Fruit fly (Drosophila melanogaster) whole organism, embryonic: Measurements from ENCODE around the gene Rad9.

Source experiments
- Asciz ChIP-seq: fragments of 200-800 bp; sonication (Bioruptor generic); optimal IDR thresholded peaks from 2 replicates; lab custom pipeline; 2017; ENCODE audit warnings: missing biosample characterization, mild to moderate bottlenecking, missing genetic modification characterization, missing genetic modification reagents
- B-H1 ChIP-seq: fragments of 200-800 bp; sonication (Bioruptor generic); IDR thresholded peaks from 3 replicates; pipeline ENCODE4 v1.3.6; 2022; ENCODE audit warnings: missing biosample characterization, missing genetic modification characterization
- Bdp1 ChIP-seq: fragments of 200-800 bp; sonication (Bioruptor generic); optimal IDR thresholded peaks from 3 replicates; lab custom pipeline; 2016; ENCODE audit warnings: missing biosample characterization, missing genetic modification characterization
- CG10147 ChIP-seq: fragments of 200-800 bp; sonication (Bioruptor generic); optimal IDR thresholded peaks from 2 replicates; lab custom pipeline; 2019; ENCODE audit warnings: missing biosample characterization, mild to moderate bottlenecking, missing genetic modification characterization, moderate library complexity
- CG12659 ChIP-seq: fragments of 200-800 bp; sonication (Bioruptor generic); optimal IDR thresholded peaks from 3 replicates; lab custom pipeline; 2017; ENCODE audit warnings: mild to moderate bottlenecking, missing biosample characterization, missing genetic modification reagents, missing genetic modification characterization
- CG13894 ChIP-seq: fragments of 200-800 bp; sonication (Bioruptor generic); optimal IDR thresholded peaks from 3 replicates; lab custom pipeline; 2018; ENCODE audit warnings: missing biosample characterization, mild to moderate bottlenecking, missing genetic modification characterization, moderate library complexity
- CG2875 ChIP-seq: fragments of 200-800 bp; sonication (Bioruptor generic); optimal IDR thresholded peaks from 2 replicates; lab custom pipeline; 2017; ENCODE audit warnings: missing biosample characterization, mild to moderate bottlenecking, missing genetic modification characterization, missing genetic modification reagents
- CG30403 ChIP-seq: fragments of 200-800 bp; sonication (Bioruptor generic); optimal IDR thresholded peaks from 3 replicates; lab custom pipeline; 2016; ENCODE audit warnings: missing biosample characterization, missing genetic modification characterization
- CG4360 ChIP-seq: fragments of 200-800 bp; sonication (Bioruptor generic); IDR thresholded peaks from 2 replicates; pipeline ENCODE4 v1.3.6; 2022; ENCODE audit warnings: missing biosample characterization, missing genetic modification characterization
- CG7271 ChIP-seq: fragments of 200-800 bp; sonication (Bioruptor generic); optimal IDR thresholded peaks from 2 replicates; lab custom pipeline; 2018; ENCODE audit warnings: missing biosample characterization, mild to moderate bottlenecking, missing genetic modification characterization, moderate library complexity
- CG9437 ChIP-seq: fragments of 200-800 bp; sonication (Bioruptor generic); optimal IDR thresholded peaks from 2 replicates; lab custom pipeline; 2018; ENCODE audit warnings: missing biosample characterization, mild to moderate bottlenecking, missing genetic modification characterization
- CG9876 ChIP-seq: fragments of 200-800 bp; sonication (Bioruptor generic); optimal IDR thresholded peaks from 2 replicates; lab custom pipeline; 2016; ENCODE audit warnings: missing biosample characterization, missing genetic modification characterization
- Dll ChIP-seq: fragments of 200-800 bp; sonication (Bioruptor generic); IDR thresholded peaks from 4 replicates; pipeline ENCODE4 v1.3.6; 2022; ENCODE audit warnings: missing biosample characterization, missing genetic modification characterization; ENCODE audit not compliant: partially characterized antibody
- Drgx ChIP-seq: fragments of 200-800 bp; sonication (Bioruptor generic); IDR thresholded peaks from 2 replicates; pipeline ENCODE4 v1.3.6; 2022; ENCODE audit warnings: missing biosample characterization, missing genetic modification characterization
- ERR ChIP-seq: fragments of 200-800 bp; sonication (Bioruptor generic); optimal IDR thresholded peaks from 2 replicates; lab custom pipeline; 2016; ENCODE audit warnings: missing biosample characterization, missing genetic modification characterization
- HLHmδ ChIP-seq: fragments of 200-800 bp; sonication (Bioruptor generic); optimal IDR thresholded peaks from 2 replicates; lab custom pipeline; 2018; ENCODE audit warnings: missing biosample characterization, mild to moderate bottlenecking, missing genetic modification characterization, moderate library complexity
- HmgD ChIP-seq: fragments of 200-800 bp; sonication (Bioruptor generic); optimal IDR thresholded peaks from 3 replicates; lab custom pipeline; 2016; ENCODE audit warnings: missing biosample characterization, missing genetic modification characterization
- Hmx ChIP-seq: fragments of 200-800 bp; sonication (Bioruptor generic); optimal IDR thresholded peaks from 2 replicates; lab custom pipeline; 2016; ENCODE audit warnings: missing biosample characterization, missing genetic modification characterization
- Jarid2 ChIP-seq: fragments of 200-800 bp; sonication (Bioruptor generic); optimal IDR thresholded peaks from 3 replicates; lab custom pipeline; 2017; ENCODE audit warnings: mild to moderate bottlenecking, missing biosample characterization, missing genetic modification reagents, missing genetic modification characterization
- NC2α ChIP-seq: fragments of 200-800 bp; sonication (Bioruptor generic); optimal IDR thresholded peaks from 2 replicates; lab custom pipeline; 2016; ENCODE audit warnings: missing biosample characterization, missing genetic modification characterization
- Nf-YC ChIP-seq: fragments of 200-800 bp; optimal IDR thresholded peaks from 3 replicates; lab custom pipeline; 2019; ENCODE audit warnings: missing biosample characterization, mild to moderate bottlenecking, missing genetic modification characterization, moderate library complexity
- Oaz ChIP-seq: fragments of 200-800 bp; sonication (Bioruptor generic); IDR thresholded peaks from 2 replicates; pipeline ENCODE4 v1.3.6; 2022; ENCODE audit warnings: missing biosample characterization, missing genetic modification characterization
- Opbp ChIP-seq: fragments of 200-800 bp; sonication (Bioruptor generic); IDR thresholded peaks from 3 replicates; pipeline ENCODE4 v1.3.6; 2022; ENCODE audit warnings: missing biosample characterization, missing genetic modification characterization; ENCODE audit not compliant: partially characterized antibody
- Poxn ChIP-seq: fragments of 200-800 bp; sonication (Bioruptor generic); IDR thresholded peaks from 2 replicates; pipeline ENCODE4 v1.3.6; 2022; ENCODE audit warnings: missing biosample characterization, missing genetic modification characterization
- Ravus ChIP-seq: fragments of 200-800 bp; sonication (Bioruptor generic); IDR thresholded peaks from 2 replicates; pipeline ENCODE4 v1.3.6; 2022; ENCODE audit warnings: missing biosample characterization, missing genetic modification characterization
- Rx ChIP-seq: fragments of 200-800 bp; sonication (Bioruptor generic); IDR thresholded peaks from 2 replicates; pipeline ENCODE4 v1.3.6; 2022; ENCODE audit warnings: missing biosample characterization, missing genetic modification characterization
- Sox102F ChIP-seq: fragments of 200-800 bp; sonication (Bioruptor generic); optimal IDR thresholded peaks from 2 replicates; lab custom pipeline; 2018; ENCODE audit warnings: missing biosample characterization, mild to moderate bottlenecking, missing genetic modification characterization, moderate library complexity
- Sry-β ChIP-seq: fragments of 200-800 bp; sonication (Bioruptor generic); optimal IDR thresholded peaks from 2 replicates; lab custom pipeline; 2018; ENCODE audit warnings: missing biosample characterization, mild to moderate bottlenecking, missing genetic modification characterization, moderate library complexity
- al ChIP-seq: fragments of 200-800 bp; sonication (Bioruptor generic); IDR thresholded peaks from 2 replicates; pipeline ENCODE4 v1.3.6; 2022; ENCODE audit warnings: missing biosample characterization, missing genetic modification characterization
- bab2 ChIP-seq: fragments of 200-800 bp; sonication (Bioruptor generic); optimal IDR thresholded peaks from 2 replicates; lab custom pipeline; 2016; ENCODE audit warnings: missing biosample characterization, missing genetic modification characterization
- crp ChIP-seq, 2 experiments: fragments of 200-800 bp; sonication (Bioruptor generic); optimal IDR thresholded peaks; 2 replicates in 1 of 2; 3 replicates in 1 of 2; lab custom pipeline; 2017; ENCODE audit warnings: missing biosample characterization in 2 of 2, missing genetic modification characterization in 2 of 2, mild to moderate bottlenecking in 1 of 2, moderate library complexity in 1 of 2
- cwo ChIP-seq: fragments of 200-800 bp; sonication (Bioruptor generic); optimal IDR thresholded peaks from 3 replicates; lab custom pipeline; 2017; ENCODE audit warnings: missing biosample characterization, missing genetic modification characterization, mild to moderate bottlenecking, moderate library complexity, missing genetic modification reagents
- dati ChIP-seq: fragments of 200-800 bp; sonication (Bioruptor generic); IDR thresholded peaks from 2 replicates; pipeline ENCODE4 v1.3.6; 2022; ENCODE audit warnings: missing biosample characterization, missing genetic modification characterization
- dmrt11E ChIP-seq: fragments of 200-800 bp; sonication (Bioruptor generic); optimal IDR thresholded peaks from 3 replicates; lab custom pipeline; 2018; ENCODE audit warnings: missing biosample characterization, mild to moderate bottlenecking, missing genetic modification characterization, moderate library complexity
- exex ChIP-seq: fragments of 200-800 bp; sonication (Bioruptor generic); optimal IDR thresholded peaks from 4 replicates; lab custom pipeline; 2018; ENCODE audit warnings: missing biosample characterization, mild to moderate bottlenecking, missing genetic modification characterization, moderate library complexity
- fd102C ChIP-seq: fragments of 200-800 bp; sonication (Bioruptor generic); optimal IDR thresholded peaks from 2 replicates; lab custom pipeline; 2018; ENCODE audit warnings: missing biosample characterization, mild to moderate bottlenecking, missing genetic modification characterization, moderate library complexity
- ham ChIP-seq: fragments of 200-800 bp; sonication (Bioruptor generic); IDR thresholded peaks from 2 replicates; pipeline ENCODE4 v1.3.6; 2022; ENCODE audit warnings: missing biosample characterization, missing genetic modification characterization
- jumu ChIP-seq: fragments of 200-800 bp; sonication (Bioruptor generic); optimal IDR thresholded peaks from 3 replicates; lab custom pipeline; 2016; ENCODE audit warnings: missing biosample characterization, missing genetic modification characterization
- luna ChIP-seq: fragments of 200-800 bp; sonication (Bioruptor generic); optimal IDR thresholded peaks from 2 replicates; lab custom pipeline; 2016; ENCODE audit warnings: missing biosample characterization, missing genetic modification characterization
- p53 ChIP-seq: fragments of 200-800 bp; sonication (Bioruptor generic); optimal IDR thresholded peaks from 2 replicates; lab custom pipeline; 2016; ENCODE audit warnings: missing biosample characterization, missing genetic modification characterization
- pho ChIP-seq: fragments of 200-800 bp; sonication (Bioruptor generic); optimal IDR thresholded peaks from 2 replicates; lab custom pipeline; 2016; ENCODE audit warnings: missing biosample characterization, missing genetic modification characterization
- phol ChIP-seq: fragments of 200-800 bp; sonication (Bioruptor generic); optimal IDR thresholded peaks from 3 replicates; lab custom pipeline; 2018; ENCODE audit warnings: missing biosample characterization, mild to moderate bottlenecking, missing genetic modification characterization, moderate library complexity
- rib ChIP-seq: fragments of 200-800 bp; sonication (Bioruptor generic); IDR thresholded peaks from 2 replicates; pipeline ENCODE4 v1.3.6; 2022; ENCODE audit warnings: missing biosample characterization, missing genetic modification characterization
- schlank ChIP-seq: fragments of 200-800 bp; sonication (Bioruptor generic); optimal IDR thresholded peaks from 2 replicates; lab custom pipeline; 2018; ENCODE audit warnings: missing biosample characterization, mild to moderate bottlenecking, missing genetic modification characterization
- seq ChIP-seq: fragments of 200-800 bp; sonication (Bioruptor generic); IDR thresholded peaks from 2 replicates; pipeline ENCODE4 v1.3.6; 2022; ENCODE audit warnings: missing biosample characterization, missing genetic modification characterization
- sisA ChIP-seq: fragments of 200-800 bp; sonication (Bioruptor generic); IDR thresholded peaks from 2 replicates; pipeline ENCODE4 v1.3.6; 2022; ENCODE audit warnings: missing biosample characterization, missing genetic modification characterization
- sqz ChIP-seq: fragments of 200-800 bp; sonication (Bioruptor generic); optimal IDR thresholded peaks from 3 replicates; lab custom pipeline; 2018; ENCODE audit warnings: missing biosample characterization, mild to moderate bottlenecking, missing genetic modification characterization
- toy ChIP-seq: fragments of 200-800 bp; sonication (Bioruptor generic); IDR thresholded peaks from 2 replicates; pipeline ENCODE4 v1.3.6; 2022; ENCODE audit warnings: missing biosample characterization, missing genetic modification characterization
- twi ChIP-seq: fragments of 200-800 bp; optimal IDR thresholded peaks from 2 replicates; lab custom pipeline; 2019; ENCODE audit warnings: missing biosample characterization, mild to moderate bottlenecking, missing genetic modification characterization, moderate library complexity

Rad9 gene

dm6 chr3L:18822450-18823220 lies 49.7 kb downstream of the Rad9 start, which contains the start of gene Cat (continued):
- no peak for TF ChIP-seq CG7271 (tag; lab: Kevin White, UChicago)
- no peak for TF ChIP-seq B-H1 (GFP tag; lab: Robert Waterston, UW)
- peak; percentile 51 for TF ChIP-seq sqz (GFP tag; lab: Kevin White, UChicago)
- TF ChIP-seq Hmx (GFP tag; lab: Kevin White, UChicago): no peak
- TF ChIP-seq Ravus (GFP tag; lab: Robert Waterston, UW): no peak
- no peak for TF ChIP-seq toy (GFP tag; lab: Robert Waterston, UW)
- TF ChIP-seq pho (GFP tag; lab: Kevin White, UChicago): no peak
- no peak for TF ChIP-seq fd102C
- TF ChIP-seq p53 (GFP tag; lab: Kevin White, UChicago): no peak
- TF ChIP-seq CG4360: peak; percentile 93
- TF ChIP-seq Nf-YC: peak; percentile 54
- TF ChIP-seq CG2875 (GFP tag; lab: Kevin White, UChicago): no peak
- no peak for TF ChIP-seq HLHmδ
- TF ChIP-seq CG9876 (GFP tag; lab: Kevin White, UChicago): no peak
- peak; percentile 94 for TF ChIP-seq Dll (GFP tag; lab: Robert Waterston, UW)
- TF ChIP-seq CG10147 (GFP tag; lab: Kevin White, UChicago): peak; percentile 29
- TF ChIP-seq CG13894: no peak
- no peak for TF ChIP-seq schlank (tag; lab: Kevin White, UChicago)
- no peak for TF ChIP-seq NC2α (GFP tag; lab: Kevin White, UChicago)
- TF ChIP-seq dmrt11E (tag; lab: Kevin White, UChicago): peak; percentile 4
- no peak for TF ChIP-seq Sry-β (GFP tag; lab: Kevin White, UChicago)
- no peak for TF ChIP-seq dati (GFP tag; lab: Robert Waterston, UW)
- TF ChIP-seq sisA (GFP tag; lab: Robert Waterston, UW): no peak
- no peak for TF ChIP-seq CG9437 (GFP tag; lab: Kevin White, UChicago)
- peak; percentile 53; the same call in 1 of the 2 replicates for TF ChIP-seq rib (GFP tag; lab: Robert Waterston, UW)
- peak in 1 of 2 experiments; percentile 12 for TF ChIP-seq crp (GFP tag; optimal IDR thresholded peaks at IDR 0.05; lab: Kevin White, UChicago)
- TF ChIP-seq Rx (GFP tag; lab: Robert Waterston, UW): no peak
- peak; percentile 99 for TF ChIP-seq Drgx (GFP tag; lab: Robert Waterston, UW)
- TF ChIP-seq bab2: peak; percentile 2
- TF ChIP-seq Oaz: no peak
- TF ChIP-seq CG30403 (GFP tag; lab: Kevin White, UChicago): peak; percentile 63
- peak; percentile 80; the same call in 2 of the 3 replicates for TF ChIP-seq Opbp
- no peak for TF ChIP-seq cwo (GFP tag; lab: Kevin White, UChicago)
- no peak for TF ChIP-seq HmgD (GFP tag; lab: Kevin White, UChicago)
- no peak for TF ChIP-seq luna (GFP tag; lab: Kevin White, UChicago)
- no peak for TF ChIP-seq al (GFP tag; lab: Robert Waterston, UW)
- peak; percentile 50 for TF ChIP-seq CG12659
- peak; percentile 0 for TF ChIP-seq Asciz
- TF ChIP-seq ERR (GFP tag; lab: Kevin White, UChicago): no peak
- TF ChIP-seq twi (tag; lab: Kevin White, UChicago): no peak
- TF ChIP-seq Poxn (GFP tag; lab: Robert Waterston, UW): no peak
- TF ChIP-seq Jarid2: peak; percentile 8
- no peak for TF ChIP-seq jumu
- peak; percentile 32 for TF ChIP-seq exex (tag; lab: Kevin White, UChicago)
- TF ChIP-seq Sox102F (GFP tag; lab: Kevin White, UChicago): no peak
- TF ChIP-seq seq: no peak
- no peak for TF ChIP-seq Bdp1
- TF ChIP-seq ham (GFP tag; lab: Robert Waterston, UW): no peak
- peak; percentile 64 for TF ChIP-seq phol (tag; lab: Kevin White, UChicago)
